Worm (Caenorhabditis elegans) whole organism, dauer: Measurements from ENCODE around the gene K08E4.8.

Experiments used
- unc-62 ChIP-seq: sonication (generic microtip); optimal IDR thresholded peaks from 2 replicates; lab custom pipeline; 2017; ENCODE audit warnings: missing biosample characterization, missing genetic modification reagents, missing genetic modification characterization

The K08E4.8 gene

DNA sequence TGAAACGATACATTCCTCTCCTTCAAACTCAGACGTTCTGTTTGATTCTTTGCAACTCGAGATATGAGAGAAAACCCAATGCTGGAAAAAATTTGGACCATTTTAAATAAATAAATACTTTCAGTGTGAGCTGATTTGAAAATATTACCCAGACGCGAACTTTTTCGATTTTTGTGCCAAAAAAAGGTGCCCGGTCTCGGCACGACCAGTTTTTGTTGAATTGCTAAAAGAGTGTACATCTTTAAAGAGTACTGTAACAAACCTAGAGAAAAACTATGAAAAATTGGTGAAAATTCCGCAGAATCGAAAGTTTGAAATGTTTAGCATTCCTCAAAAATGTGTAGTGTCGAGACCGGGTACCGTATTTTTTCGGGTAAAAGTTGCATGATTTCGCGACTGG, at the start of gene K08E4.8:
TSS of gene K08E4.8 (minus strand) at position 101 of the 400 bp plus-strand sequence.
- no peak for TF ChIP-seq unc-62

DNA sequence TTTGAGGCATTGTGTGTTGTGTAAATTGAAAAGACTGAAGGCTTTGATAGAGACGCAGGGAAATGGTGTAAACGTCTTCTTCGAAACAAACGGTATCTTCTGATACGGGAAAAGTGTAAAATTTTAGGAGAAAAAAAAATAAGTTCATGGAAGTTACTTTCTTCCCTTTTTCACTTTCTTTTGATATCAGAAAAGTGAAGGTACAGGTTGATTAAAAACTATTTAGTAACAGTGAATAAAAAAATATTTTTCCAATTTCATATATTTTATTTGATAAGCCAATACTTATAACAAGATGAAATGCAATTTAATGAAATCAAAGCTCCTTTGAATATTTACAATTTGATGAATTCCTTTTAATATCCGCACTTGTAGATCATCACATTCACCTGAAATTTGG, 49.2 kb upstream of the K08E4.8 start, which contains the start of gene col-129:
TSS of gene col-129 (minus strand) at position 101 of the 400 bp plus-strand sequence.
- TF ChIP-seq unc-62, result no peak

DNA sequence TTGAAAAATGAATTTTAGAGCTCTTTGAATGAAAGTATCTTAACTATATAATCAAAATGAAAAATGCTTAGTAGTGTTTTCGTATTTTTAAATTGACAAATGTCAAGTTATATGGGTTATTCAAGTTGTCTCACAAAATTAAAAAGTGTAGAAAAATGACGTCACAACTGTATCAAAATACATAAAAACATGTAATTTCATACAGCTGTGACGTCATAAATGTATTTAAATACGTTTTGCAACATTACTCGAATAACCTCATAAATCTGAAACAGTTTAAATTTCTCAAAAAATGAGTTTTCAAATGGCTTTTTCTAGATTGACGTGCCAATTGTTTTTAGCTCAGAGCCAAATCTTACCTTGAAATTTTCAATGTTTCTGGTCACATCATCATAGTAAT, 48.6 kb upstream of the K08E4.8 start:
- TF ChIP-seq unc-62, result no peak

DNA sequence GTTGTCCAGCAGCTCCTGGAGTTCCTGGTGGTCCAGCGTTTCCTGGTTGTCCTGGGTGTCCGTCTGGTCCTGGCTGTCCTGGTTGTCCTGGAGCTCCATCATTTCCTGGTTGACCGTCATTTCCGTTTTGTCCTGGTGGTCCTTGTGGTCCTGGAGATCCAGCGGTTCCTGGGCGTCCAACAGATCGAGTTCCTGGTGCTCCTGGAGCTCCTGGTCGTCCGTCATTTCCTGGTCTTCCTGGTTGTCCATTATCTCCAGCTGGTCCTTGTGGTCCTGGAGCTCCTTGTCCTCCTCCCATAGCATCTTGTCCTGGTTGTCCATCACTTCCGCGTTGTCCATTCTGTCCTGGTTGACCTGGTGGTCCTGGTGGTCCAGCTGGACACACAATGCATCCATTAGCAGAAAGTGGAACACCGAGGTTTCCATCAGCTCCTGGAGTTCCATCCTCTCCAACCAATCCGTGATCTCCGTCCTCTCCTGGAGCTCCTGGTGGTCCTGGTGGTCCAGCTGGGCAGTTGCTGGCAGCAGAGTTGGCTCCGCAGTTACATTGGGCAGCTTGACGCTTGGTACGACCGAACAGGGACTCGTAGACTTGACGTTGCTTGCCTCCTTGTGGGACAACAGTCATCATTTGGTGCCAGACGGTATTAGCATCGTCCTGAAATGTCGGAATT, 48.0 kb upstream of the K08E4.8 start:
- TF ChIP-seq unc-62, result no peak

DNA sequence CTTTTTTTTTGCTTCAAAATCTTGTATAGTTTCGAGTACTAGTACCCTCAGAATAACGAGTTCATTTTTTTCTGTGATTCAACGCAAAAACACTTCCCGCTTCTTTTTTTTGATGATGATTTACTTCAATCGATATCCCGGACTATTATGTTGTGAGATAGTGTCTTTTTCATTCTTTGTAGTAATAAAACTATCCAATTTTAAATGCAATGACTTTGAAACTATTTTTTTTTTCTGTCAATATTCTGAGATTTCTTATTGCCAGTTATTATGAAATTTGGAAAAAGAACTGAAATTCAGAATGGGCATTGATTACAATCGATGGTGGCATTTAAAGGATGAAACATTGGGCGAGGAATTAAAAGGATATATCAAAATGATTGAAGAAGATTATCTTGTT, 44.4 kb upstream of the K08E4.8 start, which contains the start of gene M18.3:
TSS of gene M18.3 (plus strand) at position 301 of the 400 bp plus-strand sequence.
- no peak for TF ChIP-seq unc-62

DNA sequence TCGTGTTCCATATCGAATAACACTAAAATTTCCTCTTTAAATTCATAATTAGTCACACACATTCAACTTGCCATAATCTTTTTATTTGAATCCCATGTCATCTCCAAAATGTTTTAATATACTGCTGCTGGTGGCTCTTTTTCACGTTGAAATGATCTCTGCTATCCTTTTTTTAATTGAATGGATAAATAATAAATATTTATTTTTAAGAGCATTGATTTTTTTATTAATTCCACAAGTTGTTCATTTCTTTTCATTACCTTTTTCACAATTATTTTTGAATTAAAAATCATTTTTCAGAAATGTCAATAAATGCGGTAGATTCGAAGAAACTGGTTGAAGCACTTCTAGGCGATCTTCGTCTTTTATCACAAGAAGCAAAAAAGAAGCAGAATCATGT, 35.4 kb upstream of the K08E4.8 start, which contains the start of gene mon-2:
TSS of gene mon-2 (plus strand) at position 301 of the 400 bp plus-strand sequence.
- no peak for TF ChIP-seq unc-62

DNA sequence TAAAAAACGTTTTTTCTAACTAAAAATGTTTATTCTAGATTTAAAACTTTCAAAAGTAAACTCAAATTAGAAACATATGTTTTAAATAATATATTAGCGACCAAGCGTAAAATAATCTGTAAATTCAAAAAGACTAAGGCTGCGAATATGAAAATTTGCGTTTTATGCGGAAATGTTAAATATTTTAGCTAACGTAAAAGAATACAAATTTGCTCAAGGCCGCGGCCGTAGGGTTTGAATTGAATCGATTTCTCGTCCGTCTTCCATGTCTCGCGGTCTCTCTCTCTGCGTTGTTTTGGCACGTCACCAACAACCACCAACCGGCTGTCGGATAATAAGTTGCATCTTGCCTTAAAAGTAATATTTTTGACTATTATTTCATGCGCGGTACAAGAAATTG, 32.7 kb upstream of the K08E4.8 start, which contains the start of gene F11A10.5:
TSS of gene F11A10.5 (plus strand) at position 301 of the 400 bp plus-strand sequence.
- no peak for TF ChIP-seq unc-62

DNA sequence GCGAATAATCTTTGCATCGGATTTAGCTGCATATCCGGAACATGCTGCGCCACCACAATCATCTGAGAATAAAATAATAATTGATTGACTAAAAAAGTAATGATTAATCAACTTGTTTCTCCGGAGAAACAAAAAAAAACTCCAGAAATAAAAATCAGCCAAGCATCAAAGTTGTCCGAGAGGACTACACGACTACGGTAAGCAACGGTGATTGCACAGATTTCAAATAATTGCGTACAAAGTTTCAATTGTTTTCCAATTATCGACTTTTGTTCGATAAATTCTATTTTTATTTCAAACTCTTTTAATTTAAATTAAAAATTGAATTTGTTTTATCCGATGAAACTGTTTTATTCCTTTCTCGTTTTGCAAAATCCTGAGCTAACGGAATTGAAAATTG, 32.3 kb upstream of the K08E4.8 start, which contains the start of gene cpsf-4:
TSS of gene cpsf-4 (minus strand) at position 62 of the 400 bp plus-strand sequence.
- TF ChIP-seq unc-62, result no peak

DNA sequence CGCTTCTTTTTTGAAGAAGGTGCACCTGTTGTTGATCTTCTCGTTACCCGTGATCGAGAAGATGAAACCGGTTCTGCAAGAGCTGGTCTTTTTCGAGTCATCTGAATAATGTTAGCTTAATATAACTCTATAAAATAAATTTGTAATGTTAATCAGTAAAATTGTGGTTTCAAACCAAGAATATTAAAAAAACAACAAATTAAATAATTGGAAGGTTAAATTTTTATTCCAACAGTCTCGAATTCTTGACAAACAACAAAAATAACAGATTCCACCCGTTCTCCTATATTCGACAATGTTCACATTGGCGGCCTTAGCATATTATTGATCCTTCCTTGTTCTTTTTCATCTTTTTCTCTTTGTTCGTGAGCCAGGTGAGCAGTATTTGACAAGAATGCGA, 31.0 kb upstream of the K08E4.8 start, which contains the start of gene mig-32:
TSS of gene mig-32 (minus strand) at position 101 of the 400 bp plus-strand sequence.
- no peak for TF ChIP-seq unc-62

DNA sequence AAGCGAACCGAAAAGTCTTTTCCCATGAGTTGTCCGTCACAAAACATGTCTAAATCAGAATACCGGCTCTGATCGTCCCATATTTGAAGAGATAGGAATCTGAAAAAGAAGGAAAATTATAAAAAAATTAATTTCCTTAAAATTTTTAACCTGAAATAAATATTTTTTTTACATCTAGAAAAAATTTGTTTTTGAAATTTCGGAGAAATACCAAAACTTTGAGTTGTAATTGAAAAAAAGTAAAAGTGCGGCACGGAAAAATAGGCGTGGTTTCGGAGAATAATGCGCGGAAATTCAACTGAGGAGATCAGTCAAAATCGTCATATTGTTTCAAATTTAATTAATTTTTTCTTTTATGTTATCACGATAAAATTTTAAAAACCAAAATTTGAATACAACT, 28.4 kb upstream of the K08E4.8 start, which contains the start of gene F11A10.6:
TSS of gene F11A10.6 (minus strand) at position 101 of the 400 bp plus-strand sequence.
- no peak for TF ChIP-seq unc-62

DNA sequence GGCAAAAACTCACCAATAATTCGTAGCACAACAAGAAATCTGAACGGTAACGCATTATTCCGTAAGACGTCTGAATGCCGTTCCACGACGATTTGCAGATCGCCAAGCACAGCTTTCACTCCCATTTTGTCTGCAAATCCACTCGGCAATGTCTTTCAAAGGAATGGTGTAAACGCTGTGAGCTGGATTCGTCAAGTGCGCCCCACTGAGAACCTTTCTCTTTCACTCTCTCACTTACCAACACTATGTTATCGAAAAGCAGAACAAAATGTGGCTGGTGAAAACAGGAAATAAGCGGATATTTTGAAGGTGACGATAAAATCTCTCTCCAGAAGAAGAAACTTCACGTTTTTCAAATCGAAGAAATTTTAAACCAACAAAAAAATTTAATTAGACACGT, 27.8 kb upstream of the K08E4.8 start:
- TF ChIP-seq unc-62, result no peak

DNA sequence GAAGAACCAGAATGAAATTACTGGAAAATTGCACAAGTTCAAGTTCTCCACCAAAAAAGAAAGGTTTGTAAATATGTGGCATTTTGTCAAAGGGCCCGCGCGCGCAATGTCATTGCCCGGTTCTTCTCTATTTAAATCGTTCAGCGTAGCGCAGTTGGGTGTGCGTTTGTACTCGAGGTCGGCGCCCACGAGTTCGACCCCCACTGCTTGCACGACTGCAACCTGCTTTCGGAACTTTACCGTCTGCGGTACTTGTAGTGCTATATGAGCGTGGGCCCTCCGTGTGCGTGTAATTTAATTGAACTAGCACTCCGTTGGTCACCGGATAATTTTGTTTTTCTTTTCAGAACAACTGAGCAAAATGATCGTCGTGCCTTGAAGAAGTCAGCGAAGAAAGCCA, 25.4 kb upstream of the K08E4.8 start:
- TF ChIP-seq unc-62, result no peak

DNA sequence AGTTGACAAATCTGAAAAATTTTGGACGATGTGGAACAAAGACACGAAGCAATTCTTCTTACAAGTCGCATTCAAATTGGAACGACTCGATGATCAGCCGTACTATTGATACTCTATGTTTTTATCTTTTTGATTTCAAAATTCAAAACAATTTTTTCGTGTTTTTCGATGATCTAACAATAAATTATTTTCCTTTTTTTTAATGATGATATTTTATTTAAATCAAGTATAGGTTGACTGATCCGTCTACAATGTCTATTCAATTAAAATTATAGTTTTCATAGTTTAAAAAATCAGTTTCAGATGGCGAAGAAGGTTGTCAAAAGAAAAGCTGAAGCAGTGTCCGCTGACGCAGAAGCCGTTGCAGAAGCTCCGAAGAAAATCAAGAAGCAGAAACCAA, 24.0 kb upstream of the K08E4.8 start, which contains the start of gene rbm-34:
TSS of gene rbm-34 (plus strand) at position 301 of the 400 bp plus-strand sequence.
- no peak for TF ChIP-seq unc-62

DNA sequence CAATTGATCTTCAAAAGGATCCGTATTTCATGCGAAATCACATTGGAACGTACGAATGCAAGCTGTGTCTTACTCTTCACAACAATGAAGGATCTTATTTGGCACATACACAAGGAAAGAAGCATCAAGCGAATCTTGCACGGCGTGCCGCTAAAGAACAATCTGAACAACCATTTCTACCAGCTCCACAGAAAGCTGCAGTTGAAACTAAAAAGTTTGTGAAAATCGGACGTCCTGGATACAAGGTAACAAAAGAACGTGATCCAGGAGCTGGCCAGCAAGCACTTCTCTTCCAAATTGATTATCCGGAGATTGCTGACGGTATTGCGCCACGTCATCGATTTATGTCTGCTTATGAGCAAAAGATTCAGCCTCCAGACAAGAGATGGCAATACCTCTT, 23.5 kb upstream of the K08E4.8 start:
- TF ChIP-seq unc-62, result no peak

DNA sequence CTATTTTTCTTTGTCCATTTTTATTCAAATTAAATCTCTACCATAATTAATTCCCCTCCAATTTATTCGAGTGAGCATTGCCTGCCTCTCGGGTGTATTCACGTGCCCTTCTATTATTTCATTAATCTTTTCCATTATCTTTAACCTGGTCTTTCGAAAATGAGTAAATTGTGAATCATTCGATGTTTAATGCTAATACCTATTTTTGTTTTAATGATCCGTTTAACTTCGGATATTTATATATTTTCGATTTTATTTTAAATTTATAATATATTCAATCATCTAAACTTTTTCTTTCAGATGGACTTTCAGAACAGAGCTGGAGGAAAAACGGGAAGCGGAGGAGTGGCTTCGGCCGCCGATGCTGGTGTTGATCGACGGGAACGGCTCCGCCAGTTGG, 23.0 kb upstream of the K08E4.8 start, which contains the start of gene repo-1:
TSS of gene repo-1 (plus strand) at position 301 of the 400 bp plus-strand sequence.
- no peak for TF ChIP-seq unc-62

DNA sequence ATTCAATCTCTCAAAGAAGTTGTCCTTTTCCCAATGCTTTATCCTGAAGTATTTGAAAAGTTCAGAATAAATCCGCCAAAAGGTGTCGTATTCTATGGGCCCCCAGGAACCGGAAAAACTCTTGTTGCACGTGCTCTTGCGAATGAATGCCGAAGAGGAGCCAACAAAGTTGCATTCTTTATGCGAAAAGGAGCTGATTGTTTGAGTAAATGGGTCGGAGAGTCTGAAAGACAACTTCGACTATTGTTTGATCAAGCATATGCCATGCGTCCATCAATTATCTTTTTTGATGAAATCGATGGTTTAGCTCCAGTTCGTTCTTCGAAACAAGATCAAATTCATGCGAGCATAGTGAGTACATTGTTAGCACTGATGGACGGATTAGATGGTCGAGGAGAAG, 19.7 kb upstream of the K08E4.8 start:
- no peak for TF ChIP-seq unc-62

DNA sequence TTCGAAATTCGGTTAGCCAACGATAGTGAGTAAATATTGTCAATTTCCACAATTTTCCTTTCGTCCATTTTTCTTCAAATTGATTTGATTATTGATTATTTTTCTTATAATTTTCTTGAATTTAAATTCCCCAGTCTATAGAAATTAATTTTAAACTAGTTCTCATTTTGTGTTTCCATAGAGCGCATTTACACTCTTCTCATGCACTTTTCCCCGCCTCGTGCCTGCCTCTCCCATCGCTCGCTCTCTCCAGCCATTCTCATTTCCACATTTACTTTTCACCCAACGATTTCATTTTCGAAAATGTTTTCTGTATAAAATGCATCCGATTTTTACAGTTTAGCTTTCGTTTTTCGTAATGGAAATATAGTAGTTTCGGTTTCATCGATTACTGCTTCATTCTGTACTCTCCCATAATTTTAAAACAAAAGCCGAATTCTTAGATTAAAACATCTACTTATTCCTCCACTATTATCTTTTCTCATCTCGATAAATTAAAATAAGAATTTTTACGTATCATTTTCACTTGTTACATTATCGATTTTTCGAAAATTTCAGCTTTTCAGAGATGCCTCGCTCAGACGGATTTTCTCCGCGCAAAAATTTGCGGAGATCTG, 17.9 kb upstream of the K08E4.8 start, which contains the start of gene lex-1:
TSS of gene lex-1 (plus strand) at position 567 of the 617 bp plus-strand sequence.
- no peak for TF ChIP-seq unc-62
